Worm (Caenorhabditis elegans): ENCODE data around the gene Y11D7A.9.
"Not testable (repeated sequence)": the region's sequence is repeated elsewhere in the genome, so short reads cannot be mapped to it uniquely, and the experiment has no call there.

Gene Y11D7A.9

ce11 chrIV:9299145-9299544 lies 43.2 kb upstream of the Y11D7A.9 start, which contains the start of gene F49C12.2:
F49C12.2 (minus strand) TSS chrIV:9299245.
- TF ChIP-seq ceh-30 (tag; optimal IDR thresholded peaks at IDR 0.05), result no peak
- no peak for TF ChIP-seq sox-2 (GFP tag; IDR thresholded peaks at IDR 0.05)
- no peak for TF ChIP-seq lin-11 (tag; optimal IDR thresholded peaks at IDR 0.05)
- TF ChIP-seq sdc-2 (tag; optimal IDR thresholded peaks at IDR 0.05), result no peak
- no peak for TF ChIP-seq fkh-6 (tag; optimal IDR thresholded peaks at IDR 0.05)
- no peak for TF ChIP-seq ceh-19 (GFP tag; optimal IDR thresholded peaks at IDR 0.05)
- no peak for TF ChIP-seq C08G9.2 (tag; optimal IDR thresholded peaks at IDR 0.05)
- no peak for TF ChIP-seq ets-4 (tag; optimal IDR thresholded peaks at IDR 0.05)

ce11 chrIV:9296285-9296684 lies 40.4 kb upstream of the Y11D7A.9 start, which contains the start of gene F49C12.1:
F49C12.1 (minus strand) TSS chrIV:9296354.
- TF ChIP-seq F13H6.1 (tag; optimal IDR thresholded peaks at IDR 0.05) (no peak), lim-6 (tag; optimal IDR thresholded peaks at IDR 0.05) (no peak), ceh-34 (tag; optimal IDR thresholded peaks at IDR 0.05) (no peak), unc-3 (GFP tag; conservative IDR thresholded peaks at IDR 0.05) (no peak), unc-3 (tag; optimal IDR thresholded peaks at IDR 0.05) (no peak), ceh-24 (tag; optimal IDR thresholded peaks at IDR 0.05) (no peak), ttx-3 (tag; optimal IDR thresholded peaks at IDR 0.05) (no peak), T23F11.4 (GFP tag; optimal IDR thresholded peaks at IDR 0.05) (no peak), fkh-6 (tag; optimal IDR thresholded peaks at IDR 0.05) (no peak), pha-2 (tag; optimal IDR thresholded peaks at IDR 0.05) (no peak)

ce11 chrIV:9293825-9294224 lies 37.9 kb upstream of the Y11D7A.9 start, which contains the start of gene nhr-264:
nhr-264 (minus strand) TSS chrIV:9293925.
- TF ChIP-seq ceh-48, ttx-3, che-1 (tag; optimal IDR thresholded peaks at IDR 0.05): not testable (repeated sequence)

DNA sequence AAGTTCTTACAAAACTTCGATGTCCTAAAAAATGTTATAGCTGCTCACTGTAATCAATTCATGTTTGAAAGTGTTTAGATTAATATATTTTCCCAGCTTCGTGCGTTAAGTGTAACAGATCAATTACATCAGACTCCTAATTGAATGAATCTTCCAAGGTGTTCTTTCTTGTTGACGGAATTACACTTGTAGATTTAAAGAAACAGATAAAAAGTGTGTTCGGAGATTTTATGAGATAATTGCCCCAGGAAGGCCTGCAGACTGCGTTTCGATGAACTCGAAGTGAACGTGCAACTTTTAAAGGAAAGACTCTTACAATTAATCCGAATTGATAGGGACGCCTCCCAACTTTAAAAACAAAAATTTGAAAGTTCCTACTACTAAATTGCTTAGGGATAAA lies 33.7 kb upstream of the Y11D7A.9 start:
- TF ChIP-seq fkh-10 (GFP tag; optimal IDR thresholded peaks at IDR 0.05) (no peak), elt-2 (tag; optimal IDR thresholded peaks at IDR 0.05) (no peak), ceh-22 (tag; optimal IDR thresholded peaks at IDR 0.05) (no peak), pros-1 (tag; optimal IDR thresholded peaks at IDR 0.05) (no peak), hlh-30 (tag; optimal IDR thresholded peaks at IDR 0.05; ENCODE audit: insufficient read depth) (no peak), pag-3 (tag; optimal IDR thresholded peaks at IDR 0.05; ENCODE audit: borderline replicate concordance) (no peak), ceh-48 (tag; optimal IDR thresholded peaks at IDR 0.05) (no peak), hlh-6 (tag; optimal IDR thresholded peaks at IDR 0.05) (no peak), rnt-1 (tag; optimal IDR thresholded peaks at IDR 0.05) (no peak), unc-86 (tag; optimal IDR thresholded peaks at IDR 0.05) (no peak), sdc-2 (tag; optimal IDR thresholded peaks at IDR 0.05) (no peak), ceh-6 (GFP tag; optimal IDR thresholded peaks at IDR 0.05) (no peak), ceh-30 (tag; optimal IDR thresholded peaks at IDR 0.05) (no peak), pat-9 (tag; optimal IDR thresholded peaks at IDR 0.05) (no peak), madf-2 (tag; optimal IDR thresholded peaks at IDR 0.05) (no peak), ztf-16 (tag; optimal IDR thresholded peaks at IDR 0.05) (no peak), Y22D7AL.16 (tag; optimal IDR thresholded peaks at IDR 0.05) (no peak), F13H6.1 (tag; optimal IDR thresholded peaks at IDR 0.05) (no peak), ceh-31 (tag; optimal IDR thresholded peaks at IDR 0.05) (no peak), lim-6 (tag; optimal IDR thresholded peaks at IDR 0.05) (no peak)

DNA sequence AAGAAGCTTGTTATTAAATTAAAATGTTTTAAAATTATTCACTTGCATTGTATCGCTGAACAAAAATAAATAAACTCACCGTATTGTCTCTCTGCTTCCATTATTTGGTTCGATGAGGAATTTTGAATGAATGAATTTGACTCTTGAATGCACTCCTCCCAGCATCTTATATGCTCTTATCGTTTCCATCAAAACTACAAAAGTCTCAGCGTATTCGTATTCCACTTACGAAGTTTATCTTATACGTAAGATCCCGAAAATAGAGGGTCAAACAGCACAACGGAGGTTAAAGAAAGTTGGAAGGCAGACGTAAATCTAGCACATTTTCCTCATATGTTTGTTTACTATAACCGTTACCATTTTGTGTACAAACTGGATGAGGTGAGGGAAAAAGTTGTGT lies 30.4 kb upstream of the Y11D7A.9 start, which contains the start of gene nhr-267:
TSS of gene nhr-267 (minus strand) at position 101 of the 400 bp plus-strand sequence.
- TF ChIP-seq pat-9, ceh-22, ceh-24 (tag; optimal IDR thresholded peaks at IDR 0.05): not testable (repeated sequence)
